Fruit fly (Drosophila melanogaster) whole organism, embryonic: ENCODE data around the gene Rh5.

Experiments
- CG10462 ChIP-seq: fragments of 200-800 bp; sonication (Bioruptor generic); optimal IDR thresholded peaks from 2 replicates; lab custom pipeline; 2016; ENCODE audit warnings: missing biosample characterization, missing genetic modification characterization
- CG17186 ChIP-seq: fragments of 200-800 bp; sonication (Bioruptor generic); optimal IDR thresholded peaks from 3 replicates; lab custom pipeline; 2017; ENCODE audit warnings: missing biosample characterization, missing genetic modification reagents, missing genetic modification characterization
- CG4360 ChIP-seq: fragments of 200-800 bp; sonication (Bioruptor generic); IDR thresholded peaks from 2 replicates; pipeline ENCODE4 v1.3.6; 2022; ENCODE audit warnings: missing biosample characterization, missing genetic modification characterization
- CrebB ChIP-seq: fragments of 200-800 bp; sonication (Bioruptor generic); optimal IDR thresholded peaks from 3 replicates; lab custom pipeline; 2018; ENCODE audit warnings: missing biosample characterization, mild to moderate bottlenecking, missing genetic modification characterization
- Dbx ChIP-seq: fragments of 200-800 bp; sonication (Bioruptor generic); IDR thresholded peaks from 3 replicates; pipeline ENCODE4 v1.3.6; 2022; ENCODE audit warnings: missing biosample characterization, missing genetic modification characterization
- Ravus ChIP-seq: fragments of 200-800 bp; sonication (Bioruptor generic); IDR thresholded peaks from 2 replicates; pipeline ENCODE4 v1.3.6; 2022; ENCODE audit warnings: missing biosample characterization, missing genetic modification characterization
- jigr1 ChIP-seq: fragments of 200-800 bp; sonication (Bioruptor generic); IDR thresholded peaks from 3 replicates; pipeline ENCODE4 v1.3.6; 2022; ENCODE audit warnings: missing biosample characterization, missing genetic modification characterization

dm6 chr2L:12013741-12014393, 5.9 kb downstream of the Rh5 start:
- TF ChIP-seq Dbx (no peak), Ravus (GFP tag; lab: Robert Waterston, UW) (no peak), CrebB (tag; lab: Kevin White, UChicago) (no peak), jigr1 (GFP tag; lab: Robert Waterston, UW) (no peak), CG10462 (GFP tag; lab: Kevin White, UChicago) (no peak), CG17186 (GFP tag; lab: Kevin White, UChicago) (no peak), CG4360 (no peak)
